Worm (Caenorhabditis elegans) whole organism, L3 larva: ENCODE measurements around the gene E01G4.3.
A peak's percentile ranks its signal among the peaks of the same experiment; 100 is the strongest.

ENCODE experiments used
- ZK546.5 ChIP-seq: sonication (generic microtip); optimal IDR thresholded peaks from 2 replicates; lab custom pipeline; 2017; ENCODE audit warnings: missing biosample characterization, missing genetic modification characterization
- aly-2 ChIP-seq: fragments of 150-350 bp; optimal IDR thresholded peaks from 2 replicates; lab custom pipeline; 2014; ENCODE audit warnings: missing biosample characterization, missing genetic modification characterization
- fkh-10 ChIP-seq: sonication (generic microtip); optimal IDR thresholded peaks from 2 replicates; lab custom pipeline; 2017; ENCODE audit warnings: missing biosample characterization, missing genetic modification reagents, missing genetic modification characterization
- lin-15B ChIP-seq: fragments of 150-350 bp; optimal IDR thresholded peaks from 2 replicates; lab custom pipeline; 2014; ENCODE audit warnings: missing biosample characterization, missing genetic modification characterization
- lin-39 ChIP-seq: fragments of 150-350 bp; optimal IDR thresholded peaks from 2 replicates; lab custom pipeline; 2018; ENCODE audit warnings: missing biosample characterization, missing genetic modification reagents, missing genetic modification characterization
- mdl-1 ChIP-seq: fragments of 150-350 bp; optimal IDR thresholded peaks from 2 replicates; lab custom pipeline; 2014; ENCODE audit warnings: missing biosample characterization, missing genetic modification characterization
- pqm-1 ChIP-seq: fragments of 150-350 bp; optimal IDR thresholded peaks from 2 replicates; lab custom pipeline; 2017; ENCODE audit warnings: missing biosample characterization, missing genetic modification characterization, inconsistent platforms
- sea-2 ChIP-seq: fragments of 150-350 bp; sonication (generic microtip); optimal IDR thresholded peaks from 4 replicates; lab custom pipeline; 2014; ENCODE audit warnings: missing biosample characterization, missing genetic modification reagents, missing genetic modification characterization
- snpc-4 ChIP-seq: fragments of 150-350 bp; optimal IDR thresholded peaks from 2 replicates; lab custom pipeline; 2014; ENCODE audit warnings: missing biosample characterization, missing genetic modification characterization
- unc-39 ChIP-seq: sonication (generic microtip); optimal IDR thresholded peaks from 4 replicates; lab custom pipeline; 2017; ENCODE audit warnings: missing biosample characterization, missing genetic modification characterization
- ztf-11 ChIP-seq: fragments of 150-350 bp; optimal IDR thresholded peaks from 2 replicates; lab custom pipeline; 2014; ENCODE audit warnings: missing biosample characterization, missing genetic modification characterization

ce11 chrII:13508607-13509006 is 39.2 kb upstream of the E01G4.3 start:
- no peak for TF ChIP-seq ztf-11 (tag; lab: Kevin White, UChicago)
- TF ChIP-seq ZK546.5 (tag; lab: Kevin White, UChicago): no peak
- no peak for TF ChIP-seq lin-15B (tag; lab: Kevin White, UChicago)
- TF ChIP-seq aly-2 (tag; lab: Kevin White, UChicago): no peak
- no peak for TF ChIP-seq unc-39
- no peak for TF ChIP-seq fkh-10
- TF ChIP-seq lin-39 (tag; lab: Kevin White, UChicago): no peak
- TF ChIP-seq snpc-4 (tag; lab: Kevin White, UChicago): no peak
- TF ChIP-seq mdl-1: no peak
- peak; percentile 1 for TF ChIP-seq pqm-1 (tag; lab: Kevin White, UChicago)
- no peak for TF ChIP-seq sea-2 (GFP tag; lab: Kevin White, UChicago)
